Worm (Caenorhabditis elegans) whole organism, mixed stage, embryonic: ENCODE data around the gene srx-64.

ENCODE experiments used
- ceh-83 ChIP-seq: fragments of 200-800 bp; sonication (Bioruptor generic); optimal IDR thresholded peaks from 2 replicates; lab custom pipeline; 2018; ENCODE audit warnings: mild to moderate bottlenecking, missing genetic modification characterization, missing compliant biosample characterization
- ces-1 ChIP-seq: fragments of 150-350 bp; optimal IDR thresholded peaks from 2 replicates; lab custom pipeline; 2014; ENCODE audit warnings: missing biosample characterization, missing genetic modification reagents, missing genetic modification characterization
- elt-1 ChIP-seq: sonication (generic microtip); optimal IDR thresholded peaks from 2 replicates; lab custom pipeline; 2017; ENCODE audit warnings: missing genetic modification characterization, mild to moderate bottlenecking, missing compliant biosample characterization, antibody characterized with exemption, moderate library complexity, borderline replicate concordance; ENCODE audit not compliant: insufficient read depth
- elt-3 ChIP-seq: fragments of 150-350 bp; optimal IDR thresholded peaks from 2 replicates; lab custom pipeline; 2014; ENCODE audit warnings: missing biosample characterization, missing genetic modification characterization
- flh-1 ChIP-seq: fragments of 200-800 bp; sonication (Bioruptor generic); optimal IDR thresholded peaks from 2 replicates; lab custom pipeline; 2018; ENCODE audit warnings: mild to moderate bottlenecking, missing genetic modification characterization, moderate library complexity, missing compliant biosample characterization
- hlh-1 ChIP-seq: fragments of 150-350 bp; optimal IDR thresholded peaks from 2 replicates; lab custom pipeline; 2014; ENCODE audit warnings: missing biosample characterization, missing genetic modification reagents, missing genetic modification characterization
- lin-13 ChIP-seq: fragments of 150-350 bp; optimal IDR thresholded peaks from 2 replicates; lab custom pipeline; 2014; ENCODE audit warnings: missing biosample characterization, missing genetic modification characterization
- pha-4 ChIP-seq: fragments of 150-350 bp; optimal IDR thresholded peaks from 2 replicates; lab custom pipeline; 2018; ENCODE audit warnings: missing biosample characterization, missing genetic modification reagents, missing genetic modification characterization
- snpc-4 ChIP-seq: fragments of 150-350 bp; optimal IDR thresholded peaks from 2 replicates; lab custom pipeline; 2014; ENCODE audit warnings: missing biosample characterization, missing genetic modification characterization
- unc-39 ChIP-seq: fragments of 150-350 bp; optimal IDR thresholded peaks from 2 replicates; lab custom pipeline; 2014; ENCODE audit warnings: missing biosample characterization, missing genetic modification characterization
- unc-62 ChIP-seq: fragments of 150-350 bp; optimal IDR thresholded peaks from 2 replicates; lab custom pipeline; 2014; ENCODE audit warnings: missing biosample characterization, missing genetic modification reagents, missing genetic modification characterization

- TF ChIP-seq snpc-4: no peak
- no peak for TF ChIP-seq pha-4 (tag; lab: Kevin White, UChicago)
- no peak for TF ChIP-seq unc-39 (tag; lab: Kevin White, UChicago)
- TF ChIP-seq lin-13: no peak
- no peak for TF ChIP-seq hlh-1 (tag; lab: Kevin White, UChicago)
- TF ChIP-seq ces-1: no peak
- TF ChIP-seq unc-62: no peak
- TF ChIP-seq elt-3 (tag; lab: Kevin White, UChicago): no peak
- no peak for TF ChIP-seq flh-1 (GFP tag; lab: Kevin White, UChicago)
- TF ChIP-seq ceh-83 (GFP tag; lab: Kevin White, UChicago): no peak
- TF ChIP-seq elt-1 (tag; lab: Kevin White, UChicago): no peak
Measured at ce11 chrV:3912472-3912871, 16.7 kb upstream of the srx-64 start, which contains the start of gene srx-68.
